Worm (Caenorhabditis elegans): ENCODE measurements around the gene T22F3.7.

ce11 chrV:3632249-3633030 is 32.0 kb upstream of the T22F3.7 start:
- TF ChIP-seq F13C5.2 (tag; optimal IDR thresholded peaks at IDR 0.05) (no peak), ama-1 (optimal IDR thresholded peaks at IDR 0.05) (no peak), ceh-36 (tag; optimal IDR thresholded peaks at IDR 0.05) (no peak), tbx-37 (GFP tag; conservative IDR thresholded peaks at IDR 0.05) (no peak), scrt-1 (GFP tag; IDR thresholded peaks at IDR 0.05) (no peak), tbx-11 (GFP tag; IDR thresholded peaks at IDR 0.05) (no peak), hmbx-1 (tag; optimal IDR thresholded peaks at IDR 0.05) (no peak), B0310.2 (tag; optimal IDR thresholded peaks at IDR 0.05) (no peak), flt-1 (GFP tag; IDR thresholded peaks at IDR 0.05) (no peak), hnd-1 (tag; optimal IDR thresholded peaks at IDR 0.05) (no peak), aly-1 (tag; optimal IDR thresholded peaks at IDR 0.05) (no peak), ceh-13 (GFP tag; optimal IDR thresholded peaks at IDR 0.05) (no peak)
